Worm (Caenorhabditis elegans) whole organism, L1 larva: Measurements from ENCODE around the gene T27D12.6.

Experiments
- aly-2 ChIP-seq: fragments of 150-350 bp; optimal IDR thresholded peaks from 2 replicates; lab custom pipeline; 2014; ENCODE audit warnings: missing biosample characterization, missing genetic modification characterization
- ama-1 ChIP-seq: fragments of 150-350 bp; optimal IDR thresholded peaks from 2 replicates; lab custom pipeline; 2014
- blmp-1 ChIP-seq: fragments of 150-350 bp; optimal IDR thresholded peaks from 2 replicates; lab custom pipeline; 2014; ENCODE audit warnings: missing biosample characterization, missing genetic modification characterization
- ceh-90 ChIP-seq: sonication (generic microtip); optimal IDR thresholded peaks from 2 replicates; lab custom pipeline; 2016; ENCODE audit warnings: missing genetic modification characterization, missing compliant biosample characterization
- dpl-1 ChIP-seq, 3 experiments: fragments of 150-350 bp in 2 of 3; sonication (generic microtip) in 1 of 3; optimal IDR thresholded peaks; 2 replicates each; lab custom pipeline; 2014 to 2017; ENCODE audit warnings: missing biosample characterization in 3 of 3, missing genetic modification characterization in 3 of 3, missing genetic modification reagents in 3 of 3
- efl-1 ChIP-seq, 4 experiments: fragments of 150-350 bp; optimal IDR thresholded peaks in 3 of 4; peaks in 1 of 4; 1 replicate in 1 of 4; 2 replicates in 3 of 4; lab custom pipeline; 2014; ENCODE audit warnings: missing biosample characterization in 2 of 4, missing genetic modification characterization in 2 of 4, missing genetic modification reagents in 2 of 4
- elt-3 ChIP-seq, 6 experiments: fragments of 150-350 bp in 1 of 6; sonication (generic microtip); optimal IDR thresholded peaks; 2 replicates each; lab custom pipeline; 2017 to 2018; ENCODE audit warnings: missing biosample characterization in 6 of 6, missing genetic modification characterization in 6 of 6, inconsistent platforms in 1 of 6
- fos-1 ChIP-seq: fragments of 150-350 bp; optimal IDR thresholded peaks from 2 replicates; lab custom pipeline; 2014; ENCODE audit warnings: missing biosample characterization, missing genetic modification characterization
- grh-1 ChIP-seq: fragments of 200-800 bp; sonication (Bioruptor generic); IDR thresholded peaks from 2 replicates; pipeline ENCODE4 v1.3.6; 2022; ENCODE audit warnings: missing genetic modification reagents, missing genetic modification characterization, missing compliant biosample characterization
- lin-14 ChIP-seq: fragments of 200-800 bp; sonication (Bioruptor generic); optimal IDR thresholded peaks from 2 replicates; lab custom pipeline; 2018; ENCODE audit warnings: mild to moderate bottlenecking, missing genetic modification characterization, moderate library complexity, missing compliant biosample characterization
- lin-35 ChIP-seq, 2 experiments: fragments of 150-350 bp; optimal IDR thresholded peaks; 2 replicates each; lab custom pipeline; 2014; ENCODE audit warnings: missing biosample characterization in 2 of 2, missing genetic modification characterization in 2 of 2, missing genetic modification reagents in 2 of 2
- lsy-2 ChIP-seq, 2 experiments: fragments of 150-350 bp; optimal IDR thresholded peaks; 2 replicates each; lab custom pipeline; 2014; ENCODE audit warnings: missing biosample characterization in 2 of 2, missing genetic modification characterization in 2 of 2
- mef-2 ChIP-seq: fragments of 150-350 bp; optimal IDR thresholded peaks from 2 replicates; lab custom pipeline; 2014; ENCODE audit warnings: missing biosample characterization, missing genetic modification characterization
- mep-1 ChIP-seq: fragments of 150-350 bp; optimal IDR thresholded peaks from 2 replicates; lab custom pipeline; 2014; ENCODE audit warnings: missing biosample characterization, missing genetic modification characterization
- nhr-12 ChIP-seq: sonication (generic microtip); optimal IDR thresholded peaks from 2 replicates; lab custom pipeline; 2017; ENCODE audit warnings: missing biosample characterization, missing genetic modification characterization
- nhr-20 ChIP-seq: sonication (generic microtip); optimal IDR thresholded peaks from 2 replicates; lab custom pipeline; 2016; ENCODE audit warnings: mild to moderate bottlenecking, missing genetic modification characterization, missing compliant biosample characterization
- nhr-28 ChIP-seq: fragments of 150-350 bp; optimal IDR thresholded peaks from 2 replicates; lab custom pipeline; 2014; ENCODE audit warnings: missing biosample characterization, missing genetic modification characterization
- nhr-47 ChIP-seq: sonication (generic microtip); optimal IDR thresholded peaks from 2 replicates; lab custom pipeline; 2016; ENCODE audit warnings: mild to moderate bottlenecking, missing genetic modification characterization, moderate library complexity, missing compliant biosample characterization
- nhr-71 ChIP-seq: sonication (generic microtip); optimal IDR thresholded peaks from 2 replicates; lab custom pipeline; 2016; ENCODE audit warnings: mild to moderate bottlenecking, missing genetic modification characterization, moderate library complexity, missing compliant biosample characterization
- nhr-85 ChIP-seq: sonication (generic microtip); peaks from one replicate; lab custom pipeline; 2016; ENCODE audit warnings: missing genetic modification characterization, inconsistent platforms, missing compliant biosample characterization
- nhr-90 ChIP-seq: sonication (generic microtip); optimal IDR thresholded peaks from 2 replicates; lab custom pipeline; 2016; ENCODE audit warnings: mild to moderate bottlenecking, missing genetic modification characterization, missing compliant biosample characterization; ENCODE audit not compliant: poor library complexity
- pax-3 ChIP-seq: fragments of 200-800 bp; sonication (Bioruptor generic); optimal IDR thresholded peaks from 2 replicates; lab custom pipeline; 2018; ENCODE audit warnings: mild to moderate bottlenecking, missing genetic modification characterization, moderate library complexity, missing compliant biosample characterization
- pqm-1 ChIP-seq: sonication (generic microtip); optimal IDR thresholded peaks from 3 replicates; lab custom pipeline; 2017; ENCODE audit warnings: missing biosample characterization, missing genetic modification characterization
- rnt-1 ChIP-seq: sonication (generic microtip); optimal IDR thresholded peaks from 2 replicates; lab custom pipeline; 2016; ENCODE audit warnings: mild to moderate bottlenecking, missing genetic modification characterization, moderate library complexity, missing compliant biosample characterization
- snu-23 ChIP-seq: sonication (generic microtip); optimal IDR thresholded peaks from 2 replicates; lab custom pipeline; 2016; ENCODE audit warnings: missing genetic modification characterization, missing compliant biosample characterization
- tlp-1 ChIP-seq: fragments of 150-350 bp; optimal IDR thresholded peaks from 2 replicates; lab custom pipeline; 2014; ENCODE audit warnings: missing biosample characterization, missing genetic modification characterization
- unc-130 ChIP-seq: fragments of 150-350 bp; optimal IDR thresholded peaks from 2 replicates; lab custom pipeline; 2017; ENCODE audit warnings: missing biosample characterization, missing genetic modification characterization, inconsistent platforms
- zip-4 ChIP-seq: fragments of 200-800 bp; sonication (Bioruptor generic); optimal IDR thresholded peaks from 2 replicates; lab custom pipeline; 2018; ENCODE audit warnings: mild to moderate bottlenecking, missing genetic modification characterization, moderate library complexity, missing compliant biosample characterization
- ztf-11 ChIP-seq, 2 experiments: sonication (generic microtip); optimal IDR thresholded peaks; 2 replicates each; lab custom pipeline; 2016 to 2017; ENCODE audit warnings: missing genetic modification characterization in 2 of 2, missing biosample characterization in 1 of 2, missing compliant biosample characterization in 1 of 2
- ztf-4 ChIP-seq: fragments of 150-350 bp; optimal IDR thresholded peaks from 2 replicates; lab custom pipeline; 2014; ENCODE audit warnings: missing biosample characterization, missing genetic modification characterization

The T27D12.6 gene

DNA sequence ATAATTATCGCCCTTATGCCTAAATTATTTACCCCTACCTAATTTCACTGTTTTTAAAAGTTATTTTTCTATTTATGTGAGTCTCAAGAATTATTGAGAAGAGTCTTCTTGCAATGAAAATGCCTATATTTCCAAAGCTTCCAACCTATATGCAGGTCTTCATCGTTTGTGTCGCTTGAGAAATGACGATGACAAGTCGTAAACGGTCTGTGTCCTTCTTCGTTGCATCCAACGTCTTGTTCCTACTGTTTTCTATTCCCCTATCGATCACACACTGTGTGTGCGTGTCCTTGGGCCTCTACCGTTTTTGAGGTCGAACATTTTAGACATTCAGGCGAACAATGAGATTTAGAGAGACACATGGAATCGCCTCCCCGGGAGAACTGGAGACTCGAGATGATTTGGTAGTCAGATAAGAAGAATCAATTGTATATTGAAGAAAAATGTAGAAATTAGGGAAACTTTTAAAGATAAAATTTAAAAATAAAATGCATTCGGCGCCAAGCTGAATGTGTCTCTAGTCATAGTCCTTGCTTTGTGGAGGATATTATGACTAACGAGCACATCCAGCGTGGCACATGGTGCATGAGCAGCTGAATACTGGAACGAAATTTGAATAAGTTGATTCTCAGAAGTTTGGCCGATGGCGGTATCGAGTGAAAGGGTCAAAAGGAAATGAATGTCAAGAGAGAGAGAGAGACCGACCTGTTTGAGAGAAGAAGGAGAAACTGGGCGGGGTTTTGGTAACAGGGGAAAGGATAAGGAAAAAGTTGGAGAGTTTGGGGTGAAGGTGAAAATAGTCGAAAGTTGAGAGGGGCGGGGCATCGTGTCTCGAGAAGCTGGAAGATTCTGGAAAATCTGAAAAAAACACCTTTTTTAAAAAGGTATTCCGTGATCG lies 45.4 kb downstream of the T27D12.6 start:
- TF ChIP-seq lin-14 (GFP tag; lab: Kevin White, UChicago): peak; percentile 64
- TF ChIP-seq snu-23 (GFP tag; lab: Kevin White, UChicago): peak; percentile 45
- TF ChIP-seq mep-1 (tag; lab: Kevin White, UChicago): peak; percentile 70
- TF ChIP-seq aly-2 (tag; lab: Kevin White, UChicago): peak; percentile 79
- peak; percentile 12 for TF ChIP-seq rnt-1 (tag; lab: Kevin White, UChicago)
- peak; percentile 72 for TF ChIP-seq nhr-85
- peak; percentile 52 for TF ChIP-seq ama-1 (lab: Kevin White, UChicago)
- peak in 1 of 2 experiments; percentile 39 for TF ChIP-seq lin-35 (GFP tag; optimal IDR thresholded peaks at IDR 0.05; lab: Kevin White, UChicago)
- TF ChIP-seq pqm-1 (tag; lab: Kevin White, UChicago): no peak
- TF ChIP-seq zip-4: no peak
- TF ChIP-seq pax-3 (tag; lab: Kevin White, UChicago): no peak
- TF ChIP-seq ztf-11 (tag; optimal IDR thresholded peaks at IDR 0.05; lab: Kevin White, UChicago): peak in 1 of 2 experiments; percentile 37
- no peak for TF ChIP-seq nhr-47 (tag; lab: Kevin White, UChicago)
- peak; percentile 29 for TF ChIP-seq nhr-20 (tag; lab: Kevin White, UChicago)
- peak in 1 of 6 experiments; percentile 9 for TF ChIP-seq elt-3 (tag; optimal IDR thresholded peaks at IDR 0.05; lab: Kevin White, UChicago)
- peak in 1 of 2 experiments; percentile 32 for TF ChIP-seq lsy-2 (tag; optimal IDR thresholded peaks at IDR 0.05; lab: Kevin White, UChicago)
- peak; percentile 20 for TF ChIP-seq nhr-90 (tag; lab: Kevin White, UChicago)
- TF ChIP-seq ztf-4 (tag; lab: Kevin White, UChicago): no peak
- peak; percentile 46 for TF ChIP-seq nhr-71
- peak; percentile 99 for TF ChIP-seq blmp-1
- peak in 1 of 3 experiments; percentile 21 for TF ChIP-seq dpl-1 (GFP tag; optimal IDR thresholded peaks at IDR 0.05; lab: Kevin White, UChicago)
- peak in 1 of 2 experiments; percentile 14 for TF ChIP-seq efl-1 (optimal IDR thresholded peaks at IDR 0.05; lab: Kevin White, UChicago)
- peak in 1 of 2 experiments; percentile 90 for TF ChIP-seq efl-1 (GFP tag; optimal IDR thresholded peaks at IDR 0.05 in 1 of 2; lab: Kevin White, UChicago)
- no peak for TF ChIP-seq mef-2 (tag; lab: Kevin White, UChicago)
- TF ChIP-seq, all 84 proteins: peak for 17

DNA sequence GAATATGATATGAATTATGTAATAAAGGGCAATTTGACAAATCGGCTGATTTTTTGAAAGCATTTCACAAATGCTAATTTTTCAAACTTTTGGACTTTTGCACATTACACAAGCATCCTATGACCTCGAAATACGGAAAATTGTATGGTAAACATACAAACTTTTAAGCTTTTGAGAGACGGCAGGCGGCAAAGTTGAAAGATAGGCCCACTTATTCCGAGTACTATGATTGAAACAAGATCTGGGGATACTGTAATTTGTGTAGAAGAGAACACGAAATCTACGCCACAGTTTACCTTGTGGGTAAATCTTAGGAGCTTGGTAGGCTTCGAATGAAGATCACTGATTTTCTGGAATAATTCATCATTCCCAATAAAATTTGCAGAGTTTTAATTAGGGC lies 48.3 kb downstream of the T27D12.6 start, which contains the start of gene ZK930.6:
ZK930.6 (plus strand) TSS at position 301 of the 400 bp plus-strand sequence.
- TF ChIP-seq unc-130 (tag; lab: Kevin White, UChicago): no peak
- no peak for TF ChIP-seq ceh-90 (tag; lab: Kevin White, UChicago)
- TF ChIP-seq nhr-28 (tag; lab: Kevin White, UChicago): no peak
- no peak for TF ChIP-seq ztf-11 (tag; optimal IDR thresholded peaks at IDR 0.05; lab: Kevin White, UChicago)
- TF ChIP-seq mep-1 (tag; lab: Kevin White, UChicago): no peak
- no peak for TF ChIP-seq nhr-12 (tag; lab: Kevin White, UChicago)
- TF ChIP-seq grh-1 (GFP tag; lab: Robert Waterston, UW): no peak
- TF ChIP-seq tlp-1 (tag; lab: Kevin White, UChicago): no peak
- no peak for TF ChIP-seq fos-1 (tag; lab: Kevin White, UChicago)
- TF ChIP-seq, all 84 proteins: peak for 0
